Fruit fly (Drosophila melanogaster) whole organism, embryonic: ENCODE results near the gene MED28.

Experiments
- Abd-B ChIP-seq: fragments of 200-800 bp; sonication (Bioruptor generic); optimal IDR thresholded peaks from 2 replicates; lab custom pipeline; 2018; ENCODE audit warnings: missing biosample characterization, mild to moderate bottlenecking, missing genetic modification characterization, moderate library complexity
- Antp ChIP-seq: fragments of 200-800 bp; sonication (Bioruptor generic); optimal IDR thresholded peaks from 3 replicates; lab custom pipeline; 2016; ENCODE audit warnings: missing biosample characterization, missing genetic modification characterization
- Blimp-1 ChIP-seq: fragments of 200-800 bp; sonication (Bioruptor generic); optimal IDR thresholded peaks from 3 replicates; lab custom pipeline; 2018; ENCODE audit warnings: missing biosample characterization, missing genetic modification characterization, mild to moderate bottlenecking, moderate library complexity, missing genetic modification reagents
- CG10267 ChIP-seq: fragments of 200-800 bp; sonication (Bioruptor generic); optimal IDR thresholded peaks from 2 replicates; lab custom pipeline; 2018; ENCODE audit warnings: missing biosample characterization, mild to moderate bottlenecking, missing genetic modification characterization, moderate library complexity
- CG10959 ChIP-seq: fragments of 200-800 bp; sonication (Bioruptor generic); IDR thresholded peaks from 2 replicates; pipeline ENCODE4 v1.3.6; 2022; ENCODE audit warnings: missing biosample characterization, missing genetic modification characterization
- CG11723 ChIP-seq: fragments of 200-800 bp; sonication (Bioruptor generic); optimal IDR thresholded peaks from 2 replicates; lab custom pipeline; 2017; ENCODE audit warnings: missing biosample characterization, mild to moderate bottlenecking, missing genetic modification characterization
- CG1233 ChIP-seq: fragments of 200-800 bp; sonication (Bioruptor generic); optimal IDR thresholded peaks from 4 replicates; lab custom pipeline; 2018; ENCODE audit warnings: missing biosample characterization, mild to moderate bottlenecking, missing genetic modification characterization
- CG15073 ChIP-seq: fragments of 200-800 bp; sonication (Bioruptor generic); optimal IDR thresholded peaks from 2 replicates; lab custom pipeline; 2016; ENCODE audit warnings: missing biosample characterization, missing genetic modification characterization
- CG1603 ChIP-seq: fragments of 200-800 bp; sonication (Bioruptor generic); optimal IDR thresholded peaks from 2 replicates; lab custom pipeline; 2019; ENCODE audit warnings: missing biosample characterization, mild to moderate bottlenecking, missing genetic modification characterization, moderate library complexity
- CG18262 ChIP-seq: fragments of 200-800 bp; optimal IDR thresholded peaks from 3 replicates; lab custom pipeline; 2019; ENCODE audit warnings: missing biosample characterization, mild to moderate bottlenecking, missing genetic modification characterization, moderate library complexity
- CG2199 ChIP-seq: fragments of 200-800 bp; sonication (Bioruptor generic); IDR thresholded peaks from 3 replicates; pipeline ENCODE4 v1.3.6; 2022; ENCODE audit warnings: missing biosample characterization, missing genetic modification characterization
- CG2875 ChIP-seq: fragments of 200-800 bp; sonication (Bioruptor generic); optimal IDR thresholded peaks from 2 replicates; lab custom pipeline; 2017; ENCODE audit warnings: missing biosample characterization, mild to moderate bottlenecking, missing genetic modification characterization, missing genetic modification reagents
- CG30431 ChIP-seq: fragments of 200-800 bp; sonication (Bioruptor generic); optimal IDR thresholded peaks from 2 replicates; lab custom pipeline; 2017; ENCODE audit warnings: missing biosample characterization, missing genetic modification characterization
- CG4617 ChIP-seq: fragments of 200-800 bp; sonication (Bioruptor generic); optimal IDR thresholded peaks from 3 replicates; lab custom pipeline; 2016; ENCODE audit warnings: missing biosample characterization, missing genetic modification characterization, borderline replicate concordance
- CG4730 ChIP-seq: fragments of 200-800 bp; sonication (Bioruptor generic); IDR thresholded peaks from 2 replicates; pipeline ENCODE4 v1.3.6; 2022; ENCODE audit warnings: missing biosample characterization, missing genetic modification characterization
- CG7786 ChIP-seq: fragments of 200-800 bp; sonication (Bioruptor generic); optimal IDR thresholded peaks from 2 replicates; lab custom pipeline; 2016; ENCODE audit warnings: missing biosample characterization, missing genetic modification characterization
- CG7839 ChIP-seq: fragments of 200-800 bp; sonication (Bioruptor generic); optimal IDR thresholded peaks from 3 replicates; lab custom pipeline; 2018; ENCODE audit warnings: missing biosample characterization, mild to moderate bottlenecking, missing genetic modification characterization, moderate library complexity
- Chrac-16 ChIP-seq: fragments of 200-800 bp; sonication (Bioruptor generic); optimal IDR thresholded peaks from 3 replicates; lab custom pipeline; 2016; ENCODE audit warnings: missing biosample characterization, missing genetic modification characterization
- Dad ChIP-seq: fragments of 200-800 bp; sonication (Bioruptor generic); optimal IDR thresholded peaks from 3 replicates; lab custom pipeline; 2016; ENCODE audit warnings: missing biosample characterization, missing genetic modification characterization
- Dip2 ChIP-seq: fragments of 200-800 bp; sonication (Bioruptor generic); IDR thresholded peaks from 2 replicates; pipeline ENCODE4 v1.3.6; 2022; ENCODE audit warnings: missing biosample characterization, missing genetic modification characterization
- E2f2 ChIP-seq: fragments of 200-800 bp; sonication (Bioruptor generic); IDR thresholded peaks from 2 replicates; pipeline ENCODE4 v1.3.6; 2022; ENCODE audit warnings: missing biosample characterization, missing genetic modification characterization
- HLH3B ChIP-seq: fragments of 200-800 bp; sonication (Bioruptor generic); IDR thresholded peaks from 2 replicates; pipeline ENCODE4 v1.3.6; 2022; ENCODE audit warnings: missing biosample characterization, missing genetic modification characterization
- HLHmδ ChIP-seq: fragments of 200-800 bp; sonication (Bioruptor generic); optimal IDR thresholded peaks from 2 replicates; lab custom pipeline; 2018; ENCODE audit warnings: missing biosample characterization, mild to moderate bottlenecking, missing genetic modification characterization, moderate library complexity
- Hr78 ChIP-seq, 2 experiments: fragments of 200-800 bp in 1 of 2; fragments of >200 bp in 1 of 2; sonication (Bioruptor generic) in 1 of 2; optimal IDR thresholded peaks; 2 replicates each; lab custom pipeline; 2017 to 2019; ENCODE audit warnings: missing biosample characterization in 2 of 2, missing genetic modification characterization in 2 of 2, mild to moderate bottlenecking in 1 of 2, moderate library complexity in 1 of 2
- Kr ChIP-seq: fragments of 200-800 bp; sonication (Bioruptor generic); optimal IDR thresholded peaks from 2 replicates; lab custom pipeline; 2017; ENCODE audit warnings: missing biosample characterization, mild to moderate bottlenecking, missing genetic modification characterization
- Lpt ChIP-seq: fragments of >200 bp; optimal IDR thresholded peaks from 2 replicates; lab custom pipeline; 2018; ENCODE audit warnings: missing biosample characterization, missing genetic modification characterization
- NfI ChIP-seq: fragments of 200-800 bp; sonication (Bioruptor generic); optimal IDR thresholded peaks from 3 replicates; lab custom pipeline; 2018; ENCODE audit warnings: missing biosample characterization, mild to moderate bottlenecking, missing genetic modification characterization, moderate library complexity
- Sin3A ChIP-seq: fragments of >200 bp; optimal IDR thresholded peaks from 2 replicates; lab custom pipeline; 2018
- Sox102F ChIP-seq: fragments of 200-800 bp; sonication (Bioruptor generic); optimal IDR thresholded peaks from 2 replicates; lab custom pipeline; 2018; ENCODE audit warnings: missing biosample characterization, mild to moderate bottlenecking, missing genetic modification characterization, moderate library complexity
- Tbp ChIP-seq: fragments of >200 bp; optimal IDR thresholded peaks from 2 replicates; lab custom pipeline; 2018; ENCODE audit warnings: missing biosample characterization, missing genetic modification characterization
- Trl ChIP-seq, 3 experiments: fragments of >200 bp in 2 of 3; fragments of 200-800 bp in 1 of 3; sonication (Bioruptor generic) in 1 of 3; optimal IDR thresholded peaks; 2 replicates in 1 of 3; 3 replicates in 2 of 3; lab custom pipeline; 2016 to 2017; ENCODE audit warnings: missing biosample characterization in 1 of 3, missing genetic modification characterization in 1 of 3
- Usf ChIP-seq: fragments of 200-800 bp; sonication (Bioruptor generic); optimal IDR thresholded peaks from 2 replicates; lab custom pipeline; 2017; ENCODE audit warnings: missing genotype, missing biosample characterization, missing genetic modification characterization
- amos ChIP-seq: fragments of 200-800 bp; sonication (Bioruptor generic); IDR thresholded peaks from 2 replicates; pipeline ENCODE4 v1.3.6; 2022; ENCODE audit warnings: missing biosample characterization, missing genetic modification characterization; ENCODE audit not compliant: partially characterized antibody
- dan ChIP-seq: fragments of 200-800 bp; sonication (Bioruptor generic); IDR thresholded peaks from 2 replicates; pipeline ENCODE4 v1.3.6; 2022; ENCODE audit warnings: missing biosample characterization, missing genetic modification characterization
- exex ChIP-seq: fragments of 200-800 bp; sonication (Bioruptor generic); optimal IDR thresholded peaks from 4 replicates; lab custom pipeline; 2018; ENCODE audit warnings: missing biosample characterization, mild to moderate bottlenecking, missing genetic modification characterization, moderate library complexity
- gem ChIP-seq: fragments of 200-800 bp; sonication (Bioruptor generic); optimal IDR thresholded peaks from 2 replicates; lab custom pipeline; 2019; ENCODE audit warnings: missing biosample characterization, mild to moderate bottlenecking, missing genetic modification characterization, moderate library complexity
- gfzf ChIP-seq: fragments of 200-800 bp; sonication (Bioruptor generic); optimal IDR thresholded peaks from 2 replicates; lab custom pipeline; 2016; ENCODE audit warnings: missing biosample characterization, mild to moderate bottlenecking, missing genetic modification characterization, moderate library complexity
- grn ChIP-seq: fragments of 200-800 bp; sonication (Bioruptor generic); optimal IDR thresholded peaks from 3 replicates; lab custom pipeline; 2017; ENCODE audit warnings: missing biosample characterization, missing genetic modification characterization
- ham ChIP-seq: fragments of 200-800 bp; sonication (Bioruptor generic); IDR thresholded peaks from 2 replicates; pipeline ENCODE4 v1.3.6; 2022; ENCODE audit warnings: missing biosample characterization, missing genetic modification characterization
- onecut ChIP-seq: fragments of 200-800 bp; sonication (Bioruptor generic); IDR thresholded peaks from 2 replicates; pipeline ENCODE4 v1.3.6; 2022; ENCODE audit warnings: missing biosample characterization, missing genetic modification characterization
- rib ChIP-seq: fragments of 200-800 bp; sonication (Bioruptor generic); IDR thresholded peaks from 2 replicates; pipeline ENCODE4 v1.3.6; 2022; ENCODE audit warnings: missing biosample characterization, missing genetic modification characterization
- stwl ChIP-seq: fragments of 200-800 bp; sonication (Bioruptor generic); optimal IDR thresholded peaks from 3 replicates; lab custom pipeline; 2018; ENCODE audit warnings: missing biosample characterization, mild to moderate bottlenecking, missing genetic modification characterization, moderate library complexity
- tin ChIP-seq: fragments of 200-800 bp; sonication (Bioruptor generic); optimal IDR thresholded peaks from 3 replicates; lab custom pipeline; 2016; ENCODE audit warnings: missing biosample characterization, missing genetic modification characterization
- vvl ChIP-seq: fragments of 200-800 bp; sonication (Bioruptor generic); IDR thresholded peaks from 2 replicates; pipeline ENCODE4 v1.3.6; 2022; ENCODE audit warnings: missing biosample characterization, missing genetic modification characterization
- yki ChIP-seq: fragments of >200 bp; optimal IDR thresholded peaks from 3 replicates; lab custom pipeline; 2018
- zf30C ChIP-seq: fragments of 200-800 bp; sonication (Bioruptor generic); optimal IDR thresholded peaks from 3 replicates; lab custom pipeline; 2018; ENCODE audit warnings: missing biosample characterization, mild to moderate bottlenecking, missing genetic modification characterization

The MED28 gene

DNA sequence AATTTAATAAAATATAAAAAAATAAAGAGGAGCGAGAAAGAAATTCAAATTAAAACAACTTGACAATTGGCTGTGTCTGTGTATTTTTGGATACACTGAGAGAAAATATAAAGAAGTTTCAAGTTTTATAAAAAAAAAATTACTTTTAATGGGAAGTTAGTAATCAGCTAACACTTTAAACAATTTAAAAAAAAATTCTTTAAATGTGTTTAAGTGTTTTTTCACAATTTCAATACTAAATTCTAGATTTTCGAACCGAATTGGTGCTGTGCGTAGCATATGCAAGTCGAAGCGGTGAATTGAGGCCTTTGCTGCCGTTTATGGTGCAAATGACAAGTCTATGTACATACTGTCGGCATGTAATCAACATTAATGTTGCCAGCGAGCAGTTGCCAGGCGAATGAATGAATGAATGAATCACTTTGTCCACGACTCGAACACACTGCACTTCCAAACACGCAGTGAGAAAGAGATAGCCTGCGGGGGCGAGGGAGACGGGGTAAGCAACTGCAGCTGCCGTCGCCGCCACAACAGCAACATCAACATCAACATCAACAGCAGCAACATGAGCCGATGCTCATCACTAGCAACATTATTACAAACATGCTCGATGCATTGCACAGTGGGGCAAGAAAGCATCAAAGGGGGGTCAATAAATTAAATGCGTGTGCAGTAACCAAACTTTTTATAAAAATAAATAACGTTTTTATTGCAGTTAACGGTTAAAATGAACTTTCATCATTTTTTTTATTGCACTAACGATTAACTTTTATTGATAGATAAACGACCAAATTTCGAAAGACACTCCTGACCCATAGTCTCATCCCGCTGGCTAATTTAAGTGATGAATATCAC, 31.0 kb upstream of the MED28 start (continued):
- TF ChIP-seq Usf (peak; percentile 43), dan (GFP tag; lab: Robert Waterston, UW) (no peak; the same call in 1 of the 2 replicates), grn (GFP tag; lab: Kevin White, UChicago) (no peak), onecut (GFP tag; lab: Robert Waterston, UW) (peak; percentile 7)

DNA sequence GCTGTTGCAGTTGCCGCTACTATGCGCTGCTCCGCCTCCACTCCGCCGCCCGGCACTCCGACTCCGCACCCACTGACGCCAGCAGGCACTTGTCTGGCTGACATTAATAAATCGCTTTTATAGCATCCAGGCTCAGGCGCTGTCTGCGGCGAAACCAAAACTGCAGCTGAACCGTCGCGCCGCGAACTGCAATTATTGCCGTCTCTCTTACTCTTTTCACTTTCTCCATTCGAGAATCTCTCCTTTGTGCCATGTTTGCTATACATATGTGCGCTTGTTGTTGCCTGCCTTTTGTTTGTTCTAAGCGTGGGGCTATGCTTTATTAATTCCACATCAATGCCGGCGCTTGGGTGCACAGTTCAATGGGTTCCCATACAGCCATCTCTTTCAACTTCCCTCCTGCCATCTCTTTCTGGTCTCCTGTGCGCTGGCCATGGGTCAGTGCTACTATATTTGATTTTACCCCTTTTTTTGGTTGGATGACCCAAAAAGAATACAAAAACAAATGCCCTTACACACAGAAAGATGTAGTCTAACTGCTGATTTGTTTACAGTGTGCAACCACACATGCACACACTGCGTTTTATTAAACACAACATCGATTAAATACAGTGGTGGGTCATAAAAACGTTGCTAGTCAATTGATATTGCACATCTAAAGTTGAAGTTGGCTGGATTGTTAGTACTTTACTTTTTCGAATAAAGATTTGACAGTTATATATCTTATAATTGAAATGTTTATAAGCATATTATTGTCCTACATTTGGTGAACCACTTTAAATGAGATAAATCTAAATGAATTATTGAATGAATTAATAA, 30.1 kb upstream of the MED28 start:
- no peak for TF ChIP-seq Trl (optimal IDR thresholded peaks at IDR 0.05; lab: Kevin White, UChicago)
- no peak for TF ChIP-seq Trl (GFP tag; optimal IDR thresholded peaks at IDR 0.05; lab: Kevin White, UChicago)
- TF ChIP-seq NfI: no peak
- TF ChIP-seq CG7839: no peak
- TF ChIP-seq CG4730: no peak
- peak; percentile 0 for TF ChIP-seq stwl (tag; lab: Kevin White, UChicago)
- TF ChIP-seq amos (GFP tag; lab: Robert Waterston, UW): no peak
- TF ChIP-seq ham (GFP tag; lab: Robert Waterston, UW): no peak
- TF ChIP-seq CG18262: peak; percentile 24
- TF ChIP-seq CG10959 (GFP tag; lab: Robert Waterston, UW): 0 out of 2 replicates have a peak, but pooled peaks have one; percentile 1
- no peak for TF ChIP-seq Tbp (GFP tag; lab: Kevin White, UChicago)
- TF ChIP-seq tin (GFP tag; lab: Kevin White, UChicago): no peak
- no peak for TF ChIP-seq CG1233 (GFP tag; lab: Kevin White, UChicago)
- peak; percentile 19 for TF ChIP-seq zf30C (GFP tag; lab: Kevin White, UChicago)
- TF ChIP-seq exex: no peak
- no peak for TF ChIP-seq yki (lab: Kevin White, UChicago)
- no peak for TF ChIP-seq rib
- peak in 1 of 2 experiments; percentile 1 for TF ChIP-seq Hr78 (GFP tag; optimal IDR thresholded peaks at IDR 0.05; lab: Kevin White, UChicago)
- TF ChIP-seq CG11723 (GFP tag; lab: Kevin White, UChicago): no peak
- no peak for TF ChIP-seq CG7786 (GFP tag; lab: Kevin White, UChicago)
- no peak for TF ChIP-seq Chrac-16 (GFP tag; lab: Kevin White, UChicago)
- TF ChIP-seq vvl (GFP tag; lab: Robert Waterston, UW): no peak
- no peak for TF ChIP-seq Dip2 (GFP tag; lab: Robert Waterston, UW)
- TF ChIP-seq Dad (GFP tag; lab: Kevin White, UChicago): no peak
- peak; percentile 93 for TF ChIP-seq CG15073 (GFP tag; lab: Kevin White, UChicago)
- no peak for TF ChIP-seq HLH3B (GFP tag; lab: Robert Waterston, UW)
- peak; percentile 33 for TF ChIP-seq Sox102F (GFP tag; lab: Kevin White, UChicago)
- TF ChIP-seq gem: peak; percentile 6
- peak; percentile 92 for TF ChIP-seq Blimp-1 (GFP tag; lab: Kevin White, UChicago)
- no peak for TF ChIP-seq CG30431
- TF ChIP-seq Sin3A (lab: Kevin White, UChicago): no peak
- TF ChIP-seq CG4617 (GFP tag; lab: Kevin White, UChicago): no peak
- TF ChIP-seq gfzf (GFP tag; lab: Kevin White, UChicago): no peak
- no peak for TF ChIP-seq E2f2 (GFP tag; lab: Robert Waterston, UW)
- TF ChIP-seq HLHmδ (GFP tag; lab: Kevin White, UChicago): no peak
- no peak for TF ChIP-seq Antp (GFP tag; lab: Kevin White, UChicago)
- TF ChIP-seq Lpt (GFP tag; lab: Kevin White, UChicago): no peak
- TF ChIP-seq CG1603 (tag; lab: Kevin White, UChicago): peak; percentile 15
- TF ChIP-seq CG2199 (GFP tag; lab: Robert Waterston, UW): 0 out of 3 replicates have a peak, but pooled peaks have one; percentile 67
- TF ChIP-seq CG10267 (tag; lab: Kevin White, UChicago): no peak
- peak; percentile 81 for TF ChIP-seq Kr
- TF ChIP-seq CG2875: no peak
- TF ChIP-seq Abd-B (GFP tag; lab: Kevin White, UChicago): no peak
